Worm (Caenorhabditis elegans) whole organism, young adult: Measurements from ENCODE around the gene F52E10.4.

Experiments used
- B0336.3 ChIP-seq: fragments of 200-800 bp; sonication (Bioruptor generic); IDR thresholded peaks from 2 replicates; pipeline ENCODE4 v1.3.6; 2022; ENCODE audit warnings: missing genetic modification characterization, missing compliant biosample characterization
- C17E4.6 ChIP-seq: fragments of 200-800 bp; sonication (Bioruptor generic); IDR thresholded peaks from 2 replicates; pipeline ENCODE4 v1.3.6; 2022; ENCODE audit warnings: missing genetic modification reagents, missing genetic modification characterization, missing compliant biosample characterization
- D2030.7 ChIP-seq: fragments of 200-800 bp; sonication (Bioruptor generic); IDR thresholded peaks from 2 replicates; pipeline ENCODE4 v1.3.6; 2022; ENCODE audit warnings: missing genetic modification reagents, missing genetic modification characterization, missing compliant biosample characterization
- F33H1.4 ChIP-seq: fragments of 200-800 bp; sonication (Bioruptor generic); IDR thresholded peaks from 2 replicates; pipeline ENCODE4 v1.3.6; 2022; ENCODE audit warnings: missing genetic modification reagents, missing genetic modification characterization, missing compliant biosample characterization
- F37B4.10 ChIP-seq: fragments of 200-800 bp; sonication (Bioruptor generic); IDR thresholded peaks from 2 replicates; pipeline ENCODE4 v1.3.6; 2022; ENCODE audit warnings: missing genetic modification characterization, missing compliant biosample characterization
- T07F8.4 ChIP-seq: sonication (generic microtip); optimal IDR thresholded peaks from 2 replicates; lab custom pipeline; 2016; ENCODE audit warnings: mild to moderate bottlenecking, missing genetic modification characterization, moderate library complexity, missing compliant biosample characterization
- T26A5.8 ChIP-seq: sonication (generic microtip); optimal IDR thresholded peaks from 2 replicates; lab custom pipeline; 2016; ENCODE audit warnings: missing genetic modification characterization, missing compliant biosample characterization
- Y67H2A.10 ChIP-seq: fragments of 200-800 bp; sonication (Bioruptor generic); conservative IDR thresholded peaks from 2 replicates; pipeline ENCODE4 v1.3.6; 2022; ENCODE audit warnings: missing genetic modification reagents, missing genetic modification characterization, missing compliant biosample characterization
- Y79H2A.3 ChIP-seq: fragments of 200-800 bp; sonication (Bioruptor generic); conservative IDR thresholded peaks from 2 replicates; pipeline ENCODE4 v1.3.6; 2022; ENCODE audit warnings: missing genetic modification reagents, missing genetic modification characterization, missing compliant biosample characterization
- aptf-2 ChIP-seq: fragments of 200-800 bp; sonication (Bioruptor generic); conservative IDR thresholded peaks from 2 replicates; pipeline ENCODE4 v1.3.6; 2022; ENCODE audit warnings: missing genetic modification reagents, missing genetic modification characterization, missing compliant biosample characterization
- atf-7 ChIP-seq: sonication (generic microtip); optimal IDR thresholded peaks from 2 replicates; lab custom pipeline; 2017; ENCODE audit warnings: mild to moderate bottlenecking, missing genetic modification characterization, missing compliant biosample characterization
- attf-3 ChIP-seq: fragments of 200-800 bp; sonication (Bioruptor generic); conservative IDR thresholded peaks from 2 replicates; pipeline ENCODE4 v1.3.6; 2022; ENCODE audit warnings: missing genetic modification reagents, missing genetic modification characterization, missing compliant biosample characterization
- attf-5 ChIP-seq: fragments of 200-800 bp; sonication (Bioruptor generic); optimal IDR thresholded peaks from 2 replicates; lab custom pipeline; 2018; ENCODE audit warnings: mild to moderate bottlenecking, missing genetic modification characterization, missing compliant biosample characterization
- attf-6 ChIP-seq: fragments of 200-800 bp; sonication (Bioruptor generic); IDR thresholded peaks from 2 replicates; pipeline ENCODE4 v1.3.6; 2022; ENCODE audit warnings: missing genetic modification reagents, missing genetic modification characterization, missing compliant biosample characterization
- cebp-1 ChIP-seq, 2 experiments: fragments of 200-800 bp in 1 of 2; sonication (Bioruptor generic) in 1 of 2; sonication (generic microtip) in 1 of 2; IDR thresholded peaks in 1 of 2; optimal IDR thresholded peaks in 1 of 2; 2 replicates each; pipeline versions ENCODE4 v1.3.6 to Lab custom; 2017 to 2022; ENCODE audit warnings: missing compliant biosample characterization in 2 of 2, missing genetic modification characterization in 2 of 2, mild to moderate bottlenecking in 1 of 2, missing genetic modification reagents in 1 of 2, moderate library complexity in 1 of 2
- ceh-40 ChIP-seq: fragments of 200-800 bp; sonication (Bioruptor generic); IDR thresholded peaks from 2 replicates; pipeline ENCODE4 v1.3.6; 2022; ENCODE audit warnings: missing genetic modification characterization, missing compliant biosample characterization
- ceh-91 ChIP-seq: fragments of 200-800 bp; sonication (Bioruptor generic); IDR thresholded peaks from 2 replicates; pipeline ENCODE4 v1.3.6; 2022; ENCODE audit warnings: missing genetic modification reagents, missing genetic modification characterization, missing compliant biosample characterization
- chd-7 ChIP-seq: sonication (generic microtip); optimal IDR thresholded peaks from 2 replicates; lab custom pipeline; 2016; ENCODE audit warnings: mild to moderate bottlenecking, missing genetic modification characterization, moderate library complexity, missing compliant biosample characterization
- die-1 ChIP-seq: sonication (generic microtip); optimal IDR thresholded peaks from 2 replicates; lab custom pipeline; 2016; ENCODE audit warnings: missing genotype, mild to moderate bottlenecking, missing genetic modification characterization, missing compliant biosample characterization
- ekl-4 ChIP-seq: fragments of 200-800 bp; sonication (Bioruptor generic); IDR thresholded peaks from 2 replicates; pipeline ENCODE4 v1.3.6; 2022; ENCODE audit warnings: missing genetic modification reagents, missing genetic modification characterization, missing compliant biosample characterization
- fkh-3 ChIP-seq: sonication (generic microtip); optimal IDR thresholded peaks from 2 replicates; lab custom pipeline; 2016; ENCODE audit warnings: mild to moderate bottlenecking, missing genetic modification characterization, missing compliant biosample characterization
- gei-17 ChIP-seq: fragments of 200-800 bp; sonication (Bioruptor generic); optimal IDR thresholded peaks from 2 replicates; lab custom pipeline; 2018; ENCODE audit warnings: mild to moderate bottlenecking, missing genetic modification characterization, missing compliant biosample characterization
- him-1 ChIP-seq: sonication (generic microtip); optimal IDR thresholded peaks from 2 replicates; lab custom pipeline; 2016; ENCODE audit warnings: missing genotype, missing genetic modification reagents, missing genetic modification characterization, missing compliant biosample characterization
- hlh-12 ChIP-seq: sonication (generic microtip); optimal IDR thresholded peaks from 2 replicates; lab custom pipeline; 2016; ENCODE audit warnings: missing genetic modification characterization, missing compliant biosample characterization
- hmg-20 ChIP-seq: fragments of 200-800 bp; sonication (Bioruptor generic); IDR thresholded peaks from 2 replicates; pipeline ENCODE4 v1.3.6; 2022; ENCODE audit warnings: missing genetic modification reagents, missing genetic modification characterization, missing compliant biosample characterization
- lag-1 ChIP-seq: fragments of 200-800 bp; sonication (Bioruptor generic); IDR thresholded peaks from 2 replicates; pipeline ENCODE4 v1.3.6; 2022; ENCODE audit warnings: missing genetic modification reagents, missing genetic modification characterization, missing compliant biosample characterization
- let-607 ChIP-seq, 2 experiments: fragments of 200-800 bp in 1 of 2; sonication (Bioruptor generic) in 1 of 2; sonication (generic microtip) in 1 of 2; optimal IDR thresholded peaks; 2 replicates each; lab custom pipeline; 2016 to 2018; ENCODE audit warnings: mild to moderate bottlenecking in 2 of 2, missing compliant biosample characterization in 2 of 2, missing genetic modification characterization in 2 of 2, moderate library complexity in 2 of 2, missing genotype in 1 of 2
- lin-26 ChIP-seq: fragments of 200-800 bp; sonication (Bioruptor generic); IDR thresholded peaks from 2 replicates; pipeline ENCODE4 v1.3.6; 2022; ENCODE audit warnings: missing genetic modification reagents, missing genetic modification characterization, missing compliant biosample characterization
- lin-35 ChIP-seq, 3 experiments: fragments of 150-350 bp in 2 of 3; sonication (generic microtip) in 1 of 3; optimal IDR thresholded peaks; 2 replicates each; lab custom pipeline; 2014 to 2018; ENCODE audit warnings: missing biosample characterization in 3 of 3, missing genetic modification characterization in 3 of 3, missing genetic modification reagents in 3 of 3
- lin-54 ChIP-seq: fragments of 200-800 bp; sonication (Bioruptor generic); optimal IDR thresholded peaks from 2 replicates; lab custom pipeline; 2018; ENCODE audit warnings: mild to moderate bottlenecking, missing genetic modification characterization, missing compliant biosample characterization
- lir-1 ChIP-seq: fragments of 200-800 bp; sonication (Bioruptor generic); conservative IDR thresholded peaks from 2 replicates; pipeline ENCODE4 v1.3.6; 2022; ENCODE audit warnings: missing genetic modification reagents, missing genetic modification characterization, missing compliant biosample characterization
- madf-10 ChIP-seq: sonication (generic microtip); optimal IDR thresholded peaks from 2 replicates; lab custom pipeline; 2016; ENCODE audit warnings: mild to moderate bottlenecking, missing genetic modification characterization, missing compliant biosample characterization
- madf-3 ChIP-seq: fragments of 200-800 bp; sonication (Bioruptor generic); IDR thresholded peaks from 2 replicates; pipeline ENCODE4 v1.3.6; 2022; ENCODE audit warnings: missing genetic modification reagents, missing genetic modification characterization, missing compliant biosample characterization
- mel-28 ChIP-seq: sonication (generic microtip); optimal IDR thresholded peaks from 2 replicates; lab custom pipeline; 2016; ENCODE audit warnings: borderline replicate concordance, mild to moderate bottlenecking, missing genetic modification characterization, missing compliant biosample characterization
- nhr-27 ChIP-seq: fragments of 200-800 bp; sonication (Bioruptor generic); optimal IDR thresholded peaks from 2 replicates; lab custom pipeline; 2018; ENCODE audit warnings: mild to moderate bottlenecking, missing genetic modification characterization, moderate library complexity, missing compliant biosample characterization
- pbrm-1 ChIP-seq: fragments of 200-800 bp; sonication (Bioruptor generic); IDR thresholded peaks from 2 replicates; pipeline ENCODE4 v1.3.6; 2022; ENCODE audit warnings: missing genetic modification reagents, missing genetic modification characterization, missing compliant biosample characterization
- pha-4 ChIP-seq: fragments of 150-350 bp; sonication (generic microtip); optimal IDR thresholded peaks from 2 replicates; lab custom pipeline; 2014; ENCODE audit warnings: missing biosample characterization, missing genetic modification reagents, missing genetic modification characterization
- rpc-1 ChIP-seq, 2 experiments: fragments of 150-350 bp in 1 of 2; sonication (generic microtip) in 1 of 2; optimal IDR thresholded peaks; 2 replicates each; lab custom pipeline; 2014 to 2018; ENCODE audit warnings: missing biosample characterization in 1 of 2, missing genetic modification characterization in 1 of 2, missing genetic modification reagents in 1 of 2, missing genotype in 1 of 2
- sdz-38 ChIP-seq: sonication (generic microtip); optimal IDR thresholded peaks from 2 replicates; lab custom pipeline; 2016; ENCODE audit warnings: missing genotype, missing genetic modification characterization, missing compliant biosample characterization
- sea-2 ChIP-seq: fragments of 200-800 bp; sonication (Bioruptor generic); IDR thresholded peaks from 2 replicates; pipeline ENCODE4 v1.3.6; 2022; ENCODE audit warnings: missing genetic modification characterization, missing compliant biosample characterization
- snpc-1.1 ChIP-seq: sonication (generic microtip); optimal IDR thresholded peaks from 2 replicates; lab custom pipeline; 2017; ENCODE audit warnings: missing genetic modification characterization, mild to moderate bottlenecking, missing compliant biosample characterization, antibody characterized with exemption, moderate library complexity, missing genotype, missing genetic modification reagents; ENCODE audit not compliant: insufficient read depth
- snpc-4 ChIP-seq, 5 experiments: fragments of 150-350 bp in 1 of 5; sonication (generic microtip) in 4 of 5; optimal IDR thresholded peaks; 2 replicates each; lab custom pipeline; 2014 to 2018; ENCODE audit warnings: missing genetic modification characterization in 5 of 5, missing biosample characterization in 3 of 5, antibody characterized with exemption in 2 of 5, mild to moderate bottlenecking in 2 of 5, missing compliant biosample characterization in 2 of 5, missing genotype in 2 of 5, moderate library complexity in 2 of 5, missing genetic modification reagents in 1 of 5
- somi-1 ChIP-seq: fragments of 200-800 bp; sonication (Bioruptor generic); optimal IDR thresholded peaks from 2 replicates; lab custom pipeline; 2018; ENCODE audit warnings: mild to moderate bottlenecking, missing genetic modification characterization, missing compliant biosample characterization
- unc-62 ChIP-seq: fragments of 150-350 bp; optimal IDR thresholded peaks from 2 replicates; lab custom pipeline; 2014; ENCODE audit warnings: missing biosample characterization, missing genetic modification reagents, missing genetic modification characterization
- xnd-1 ChIP-seq: sonication (generic microtip); optimal IDR thresholded peaks from 2 replicates; lab custom pipeline; 2016; ENCODE audit warnings: missing genotype, missing genetic modification reagents, missing genetic modification characterization, missing compliant biosample characterization
- ztf-25 ChIP-seq: fragments of 200-800 bp; sonication (Bioruptor generic); IDR thresholded peaks from 2 replicates; pipeline ENCODE4 v1.3.6; 2022; ENCODE audit warnings: missing genetic modification reagents, missing genetic modification characterization, missing compliant biosample characterization
- ztf-6 ChIP-seq: fragments of 200-800 bp; sonication (Bioruptor generic); IDR thresholded peaks from 2 replicates; pipeline ENCODE4 v1.3.6; 2022; ENCODE audit warnings: missing genetic modification reagents, missing genetic modification characterization, missing compliant biosample characterization

The F52E10.4 gene

DNA sequence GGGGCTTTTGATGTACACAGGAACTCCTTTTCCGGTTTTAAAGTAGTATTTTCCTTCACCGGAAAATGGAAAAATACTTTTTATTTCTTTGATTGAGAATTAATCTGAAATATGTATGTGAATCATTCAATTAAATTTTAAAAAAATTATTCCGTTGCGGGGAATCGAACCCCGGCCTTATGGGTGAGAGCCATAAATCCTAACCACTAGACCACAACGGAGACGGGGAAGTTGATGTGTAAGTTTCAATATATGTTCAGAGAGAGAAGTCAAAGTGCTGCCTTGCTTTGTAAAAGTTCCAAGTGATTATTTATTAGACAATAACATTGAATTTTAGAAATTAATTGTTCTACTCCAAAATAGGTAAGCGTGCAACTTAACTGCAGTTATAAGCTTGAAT lies 21.7 kb downstream of the F52E10.4 start (continued):
- TF ChIP-seq ztf-25 (GFP tag; lab: Robert Waterston, UW) (peak; percentile 82; the same call in 1 of the 2 replicates), ekl-4 (GFP tag; lab: Robert Waterston, UW) (peak; percentile 41; the same call in 1 of the 2 replicates), F37B4.10 (no peak), Y79H2A.3 (GFP tag; lab: Robert Waterston, UW) (no peak), somi-1 (GFP tag; lab: Kevin White, UChicago) (peak; percentile 38), rpc-1 (optimal IDR thresholded peaks at IDR 0.05; lab: Kevin White, UChicago) (peak; percentile 93), rpc-1 (tag; optimal IDR thresholded peaks at IDR 0.05; lab: Kevin White, UChicago) (peak; percentile 95), unc-62 (GFP tag; lab: Kevin White, UChicago) (no peak), lin-54 (peak; percentile 24), attf-3 (no peak), pbrm-1 (GFP tag; lab: Robert Waterston, UW) (peak; percentile 71), sea-2 (no peak), T26A5.8 (tag; lab: Kevin White, UChicago) (no peak), Y67H2A.10 (GFP tag; lab: Robert Waterston, UW) (no peak), attf-5 (no peak), ztf-6 (GFP tag; lab: Robert Waterston, UW) (no peak), snpc-1.1 (tag; lab: Kevin White, UChicago) (peak; percentile 26), him-1 (tag; lab: Kevin White, UChicago) (peak; percentile 69), madf-3 (GFP tag; lab: Robert Waterston, UW) (no peak), lir-1 (GFP tag; lab: Robert Waterston, UW) (no peak), nhr-27 (tag; lab: Kevin White, UChicago) (no peak), attf-6 (GFP tag; lab: Robert Waterston, UW) (peak; percentile 31; the same call in 1 of the 2 replicates), die-1 (peak; percentile 89), hmg-20 (no peak), fkh-3 (tag; lab: Kevin White, UChicago) (no peak), aptf-2 (GFP tag; lab: Robert Waterston, UW) (no peak), D2030.7 (GFP tag; lab: Robert Waterston, UW) (peak; percentile 62), ceh-91 (GFP tag; lab: Robert Waterston, UW) (no peak), F33H1.4 (GFP tag; lab: Robert Waterston, UW) (no peak), T07F8.4 (tag; lab: Kevin White, UChicago) (peak; percentile 50), ceh-40 (no peak), C17E4.6 (GFP tag; lab: Robert Waterston, UW) (no peak), madf-10 (tag; lab: Kevin White, UChicago) (peak; percentile 60), let-607 (tag; optimal IDR thresholded peaks at IDR 0.05; lab: Kevin White, UChicago) (peak in 1 of 2 experiments; percentile 40), sdz-38 (tag; lab: Kevin White, UChicago) (no peak), hlh-12 (no peak), atf-7 (tag; lab: Kevin White, UChicago) (no peak), lag-1 (GFP tag; lab: Robert Waterston, UW) (no peak), B0336.3 (GFP tag; lab: Robert Waterston, UW) (no peak), chd-7 (tag; lab: Kevin White, UChicago) (peak; percentile 28), lin-35 (GFP tag; optimal IDR thresholded peaks at IDR 0.05; lab: Kevin White, UChicago) (peak in 1 of 3 experiments; percentile 65), gei-17 (GFP tag; lab: Kevin White, UChicago) (no peak), mel-28 (tag; lab: Kevin White, UChicago) (no peak), snpc-4 (GFP tag; optimal IDR thresholded peaks at IDR 0.05; lab: Kevin White, UChicago) (no peak), snpc-4 (tag; optimal IDR thresholded peaks at IDR 0.05; lab: Kevin White, UChicago) (peak; percentile 0 to 80 (median 70)), cebp-1 (GFP tag; IDR thresholded peaks at IDR 0.05; lab: Robert Waterston, UW) (no peak), cebp-1 (tag; optimal IDR thresholded peaks at IDR 0.05; lab: Kevin White, UChicago) (no peak), lin-26 (GFP tag; lab: Robert Waterston, UW) (peak; percentile 86), xnd-1 (no peak), pha-4 (tag; lab: Kevin White, UChicago) (no peak)
